Worm (Caenorhabditis elegans): ENCODE results near the gene acs-18.
"Not testable (repeated sequence)": the region's sequence is repeated elsewhere in the genome, so short reads cannot be mapped to it uniquely, and the experiment has no call there.

Gene acs-18

DNA sequence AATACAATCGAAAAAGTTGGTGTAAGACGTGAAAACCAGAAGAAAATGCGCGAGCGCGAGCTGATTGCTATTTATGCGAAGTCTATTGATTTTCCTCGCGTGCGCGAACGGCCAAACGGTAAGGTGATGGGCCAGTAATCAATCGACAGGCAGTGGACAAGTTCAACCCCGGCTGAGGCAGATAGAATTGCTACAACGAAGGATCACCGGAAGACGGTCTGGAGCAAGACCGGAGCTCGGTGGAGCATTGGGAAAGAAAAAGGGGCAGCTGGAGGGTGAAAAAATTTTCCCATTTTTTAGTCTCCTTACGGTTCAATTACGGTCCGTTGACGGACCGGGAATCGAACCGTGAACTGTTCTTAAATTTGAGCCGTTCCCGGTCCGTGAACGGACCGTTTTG lies 9.9 kb upstream of the acs-18 start:
- TF ChIP-seq tbx-11 (GFP tag; IDR thresholded peaks at IDR 0.05): 0 out of 2 replicates have a peak, but pooled peaks have one; percentile 32

ce11 chrIV:10322650-10323049 lies 9.2 kb upstream of the acs-18 start, which contains the start of gene R09E10.1:
TSS of gene R09E10.1 (minus strand) at chrIV:10322750.
- not testable (repeated sequence) for TF ChIP-seq ceh-13 (GFP tag; optimal IDR thresholded peaks at IDR 0.05); ets-7 (tag; optimal IDR thresholded peaks at IDR 0.05); hnd-1 (tag; optimal IDR thresholded peaks at IDR 0.05)

DNA sequence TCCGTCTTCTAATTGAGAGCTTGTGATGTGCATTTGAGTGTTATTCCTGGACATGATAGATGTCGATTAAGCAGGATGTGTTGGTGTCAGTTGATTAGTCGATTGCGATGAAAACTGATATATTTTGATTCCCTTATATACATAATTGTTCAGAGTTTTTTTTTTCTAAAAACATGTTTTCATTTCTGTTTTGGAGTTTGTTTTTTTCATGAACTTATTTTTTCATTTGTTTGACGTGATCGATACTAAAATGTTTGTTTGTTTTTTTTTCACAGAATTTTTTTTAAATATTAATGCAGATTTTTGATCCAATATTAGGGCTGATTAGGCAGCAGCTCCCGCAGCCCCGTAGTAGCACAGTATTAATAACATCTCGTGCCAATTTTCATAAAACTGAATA lies 4.7 kb upstream of the acs-18 start, which contains the start of gene R09E10.2:
Gene R09E10.2, minus strand, starts transcription at position 101 of the 400 bp plus-strand sequence.
- TF ChIP-seq hmbx-1 (tag; optimal IDR thresholded peaks at IDR 0.05) (no peak), scrt-1 (GFP tag; IDR thresholded peaks at IDR 0.05) (no peak), ceh-13 (GFP tag; optimal IDR thresholded peaks at IDR 0.05) (no peak), tbx-37 (GFP tag; conservative IDR thresholded peaks at IDR 0.05) (no peak), ceh-36 (tag; optimal IDR thresholded peaks at IDR 0.05) (no peak), ama-1 (optimal IDR thresholded peaks at IDR 0.05) (no peak), tbx-11 (GFP tag; IDR thresholded peaks at IDR 0.05) (no peak)

DNA sequence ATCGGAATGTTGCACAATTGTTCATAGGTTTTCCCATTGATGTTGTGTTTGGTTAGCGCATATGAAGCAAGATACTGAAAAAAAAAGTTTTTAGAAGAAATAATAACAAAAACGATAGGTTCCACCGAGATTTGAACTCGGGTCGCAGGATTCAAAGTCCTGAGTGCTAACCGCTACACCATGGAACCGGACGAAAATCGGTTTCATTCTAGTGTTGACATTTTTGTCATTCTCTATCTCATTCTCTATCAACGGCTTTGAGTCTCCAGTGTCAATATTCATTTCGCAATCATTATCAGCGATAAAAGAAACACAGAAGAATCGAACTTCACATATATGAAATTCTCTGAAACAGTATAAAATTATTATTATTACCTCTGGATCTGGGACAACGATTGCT lies 2.4 kb downstream of the acs-18 start:
- no peak for TF ChIP-seq ets-7 (tag; optimal IDR thresholded peaks at IDR 0.05)
- TF ChIP-seq flt-1 (GFP tag; IDR thresholded peaks at IDR 0.05): no peak

- TF ChIP-seq ceh-13 (GFP tag; optimal IDR thresholded peaks at IDR 0.05): no peak
- TF ChIP-seq tbx-11 (GFP tag; IDR thresholded peaks at IDR 0.05): no peak
- TF ChIP-seq ama-1 (optimal IDR thresholded peaks at IDR 0.05): no peak
- TF ChIP-seq B0310.2 (tag; optimal IDR thresholded peaks at IDR 0.05): no peak
- TF ChIP-seq ceh-36 (tag; optimal IDR thresholded peaks at IDR 0.05): no peak
- TF ChIP-seq hmg-4 (GFP tag; optimal IDR thresholded peaks at IDR 0.05): no peak
- no peak for TF ChIP-seq hmbx-1 (tag; optimal IDR thresholded peaks at IDR 0.05)
- TF ChIP-seq tbx-37 (GFP tag; conservative IDR thresholded peaks at IDR 0.05): no peak
- no peak for TF ChIP-seq aly-1 (tag; optimal IDR thresholded peaks at IDR 0.05)
- no peak for TF ChIP-seq flt-1 (GFP tag; IDR thresholded peaks at IDR 0.05)
- TF ChIP-seq F13C5.2 (tag; optimal IDR thresholded peaks at IDR 0.05): no peak
- no peak for TF ChIP-seq scrt-1 (GFP tag; IDR thresholded peaks at IDR 0.05)
These were observed 3.1 kb downstream of the acs-18 start, which contains the start of gene R09E10.8 for ce11 chrIV:10310329-10310728. TSS of gene R09E10.8 (minus strand) at chrIV:10310429.

ce11 chrIV:10304383-10304782 lies 9.1 kb downstream of the acs-18 start:
- no peak for TF ChIP-seq aly-1 (tag; optimal IDR thresholded peaks at IDR 0.05)
- no peak for TF ChIP-seq ceh-36 (tag; optimal IDR thresholded peaks at IDR 0.05)
- no peak for TF ChIP-seq hmg-4 (GFP tag; optimal IDR thresholded peaks at IDR 0.05)
- no peak for TF ChIP-seq flt-1 (GFP tag; IDR thresholded peaks at IDR 0.05)
- TF ChIP-seq scrt-1 (GFP tag; IDR thresholded peaks at IDR 0.05): no peak
- no peak for TF ChIP-seq sea-1 (GFP tag; conservative IDR thresholded peaks at IDR 0.05)
- TF ChIP-seq hmbx-1 (tag; optimal IDR thresholded peaks at IDR 0.05): no peak
- no peak for TF ChIP-seq B0310.2 (tag; optimal IDR thresholded peaks at IDR 0.05)
- TF ChIP-seq ceh-13 (GFP tag; optimal IDR thresholded peaks at IDR 0.05): no peak
- no peak for TF ChIP-seq tbx-11 (GFP tag; IDR thresholded peaks at IDR 0.05)
- no peak for TF ChIP-seq ama-1 (optimal IDR thresholded peaks at IDR 0.05)
- no peak for TF ChIP-seq ets-7 (tag; optimal IDR thresholded peaks at IDR 0.05)
- TF ChIP-seq pes-1 (GFP tag; IDR thresholded peaks at IDR 0.05): no peak
- no peak for TF ChIP-seq hnd-1 (tag; optimal IDR thresholded peaks at IDR 0.05)
- TF ChIP-seq F13C5.2 (tag; optimal IDR thresholded peaks at IDR 0.05): no peak
- TF ChIP-seq tbx-37 (GFP tag; conservative IDR thresholded peaks at IDR 0.05): no peak

- no peak for TF ChIP-seq tbx-11 (GFP tag; IDR thresholded peaks at IDR 0.05)
- TF ChIP-seq ama-1 (optimal IDR thresholded peaks at IDR 0.05): no peak
- no peak for TF ChIP-seq ceh-13 (GFP tag; optimal IDR thresholded peaks at IDR 0.05)
- TF ChIP-seq scrt-1 (GFP tag; IDR thresholded peaks at IDR 0.05): no peak
- TF ChIP-seq tra-4 (tag; optimal IDR thresholded peaks at IDR 0.05): no peak
- TF ChIP-seq ets-7 (tag; optimal IDR thresholded peaks at IDR 0.05): no peak
- TF ChIP-seq hnd-1 (tag; optimal IDR thresholded peaks at IDR 0.05): no peak
- TF ChIP-seq hmg-4 (GFP tag; optimal IDR thresholded peaks at IDR 0.05): no peak
- no peak for TF ChIP-seq pes-1 (GFP tag; IDR thresholded peaks at IDR 0.05)
- TF ChIP-seq B0310.2 (tag; optimal IDR thresholded peaks at IDR 0.05): no peak
- TF ChIP-seq aly-1 (tag; optimal IDR thresholded peaks at IDR 0.05): no peak
- no peak for TF ChIP-seq ceh-36 (tag; optimal IDR thresholded peaks at IDR 0.05)
- no peak for TF ChIP-seq flt-1 (GFP tag; IDR thresholded peaks at IDR 0.05)
- no peak for TF ChIP-seq hmbx-1 (tag; optimal IDR thresholded peaks at IDR 0.05)
- no peak for TF ChIP-seq tbx-37 (GFP tag; conservative IDR thresholded peaks at IDR 0.05)
- TF ChIP-seq sea-1 (GFP tag; conservative IDR thresholded peaks at IDR 0.05): no peak
- TF ChIP-seq F13C5.2 (tag; optimal IDR thresholded peaks at IDR 0.05): no peak
These were observed 11.3 kb downstream of the acs-18 start, which contains the start of gene R09E10.5 for ce11 chrIV:10302203-10302602. TSS of gene R09E10.5 (minus strand) at chrIV:10302303.

DNA sequence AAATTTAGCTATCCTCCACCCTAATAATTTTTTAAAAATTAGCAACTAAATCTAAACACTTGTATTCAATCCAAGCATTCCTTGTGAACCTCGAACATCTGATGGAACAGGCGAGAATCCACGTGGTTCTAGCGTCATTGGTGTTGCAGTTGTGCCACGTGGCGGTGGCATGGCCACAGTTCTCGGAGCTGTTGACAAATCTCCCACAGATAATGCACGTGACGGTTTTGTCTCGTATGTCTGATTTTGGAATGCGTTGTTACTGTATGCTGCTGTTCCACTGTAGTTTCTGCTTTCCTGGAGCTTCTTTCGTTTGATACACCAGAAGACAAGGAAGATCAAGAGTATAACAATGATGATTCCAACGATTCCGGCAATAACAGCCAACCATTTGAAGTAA lies 17.4 kb downstream of the acs-18 start:
- TF ChIP-seq hmbx-1 (tag; optimal IDR thresholded peaks at IDR 0.05): no peak
- no peak for TF ChIP-seq flt-1 (GFP tag; IDR thresholded peaks at IDR 0.05)
- no peak for TF ChIP-seq tbx-37 (GFP tag; conservative IDR thresholded peaks at IDR 0.05)
- no peak for TF ChIP-seq ceh-13 (GFP tag; optimal IDR thresholded peaks at IDR 0.05)
- TF ChIP-seq hmg-4 (GFP tag; optimal IDR thresholded peaks at IDR 0.05): no peak
- no peak for TF ChIP-seq B0310.2 (tag; optimal IDR thresholded peaks at IDR 0.05)
- TF ChIP-seq ama-1 (optimal IDR thresholded peaks at IDR 0.05): no peak
- TF ChIP-seq tbx-11 (GFP tag; IDR thresholded peaks at IDR 0.05): no peak
- no peak for TF ChIP-seq hnd-1 (tag; optimal IDR thresholded peaks at IDR 0.05)
- TF ChIP-seq aly-1 (tag; optimal IDR thresholded peaks at IDR 0.05): no peak
- TF ChIP-seq ceh-36 (tag; optimal IDR thresholded peaks at IDR 0.05): no peak
- no peak for TF ChIP-seq scrt-1 (GFP tag; IDR thresholded peaks at IDR 0.05)
- TF ChIP-seq tra-4 (tag; optimal IDR thresholded peaks at IDR 0.05): no peak
- TF ChIP-seq F13C5.2 (tag; optimal IDR thresholded peaks at IDR 0.05): no peak

All from whole organism, early embryonic.